Worm (Caenorhabditis elegans): ENCODE measurements around the gene ari-2.

ari-2 gene

ce11 chrIV:5554168-5554567 is 3.2 kb downstream of the ari-2 start:
- peak in 1 of 2 experiments; percentile 95 for TF ChIP-seq unc-62 (GFP tag; optimal IDR thresholded peaks at IDR 0.05 in 1 of 2)
- TF ChIP-seq unc-62 (tag; optimal IDR thresholded peaks at IDR 0.05) = no peak
- no peak for TF ChIP-seq dmd-9 (GFP tag; IDR thresholded peaks at IDR 0.05)
- no peak for TF ChIP-seq nhr-77 (tag; optimal IDR thresholded peaks at IDR 0.05)

DNA sequence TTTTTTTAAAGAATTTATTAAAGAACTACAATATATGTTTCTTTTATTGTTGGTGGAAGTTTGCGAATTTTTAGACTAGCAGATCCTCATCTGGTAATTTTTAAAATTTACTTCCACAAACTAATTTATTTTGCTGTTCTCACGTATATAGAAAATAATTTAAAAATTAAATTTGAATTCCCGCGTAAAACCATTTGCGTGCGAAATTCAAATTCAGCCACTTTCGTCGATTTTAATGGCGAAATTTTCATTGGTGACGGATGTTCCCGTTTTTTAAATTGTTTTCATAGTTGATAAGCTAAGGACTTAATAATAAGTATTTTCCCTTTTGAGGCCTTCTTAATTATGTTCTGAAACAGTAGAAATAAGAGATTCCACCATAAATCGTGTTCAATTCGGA is 10.1 kb downstream of the ari-2 start:
- TF ChIP-seq unc-62 (GFP tag; optimal IDR thresholded peaks at IDR 0.05 in 1 of 2) = no peak
- no peak for TF ChIP-seq unc-62 (tag; optimal IDR thresholded peaks at IDR 0.05)
- TF ChIP-seq dpl-1 (GFP tag; optimal IDR thresholded peaks at IDR 0.05) = peak; percentile 28

DNA sequence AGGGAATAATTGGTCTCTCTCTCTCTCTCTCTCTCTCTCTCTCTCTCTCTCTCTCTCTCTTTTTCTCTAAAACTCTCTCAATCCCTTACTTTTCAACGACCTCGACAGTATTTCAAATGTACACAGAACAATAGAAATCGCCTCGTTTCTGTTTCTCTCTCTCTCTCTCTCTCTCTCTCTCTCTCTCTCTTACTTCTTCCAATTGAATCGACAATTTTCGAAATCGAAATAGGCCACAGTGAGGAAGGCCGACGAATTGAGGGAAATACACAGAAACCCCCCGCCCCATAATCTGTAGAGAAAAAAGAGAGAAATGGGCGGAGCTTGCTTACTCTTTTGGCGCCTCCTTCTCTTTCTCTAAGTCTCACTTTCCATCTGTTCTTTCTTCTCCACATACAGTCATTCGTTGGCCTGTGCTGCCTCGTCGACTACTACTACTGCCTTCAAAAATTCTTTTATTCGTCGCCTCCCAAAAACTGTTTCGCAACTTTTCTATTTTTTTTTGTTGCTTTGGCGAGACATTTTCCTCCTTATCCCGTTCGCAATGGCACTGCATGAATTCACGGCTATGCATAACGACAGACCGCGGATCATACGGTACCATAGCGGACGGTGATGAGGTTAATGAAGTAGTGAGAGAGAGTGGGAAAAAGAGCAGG is 10.7 kb downstream of the ari-2 start:
- TF ChIP-seq lsy-2 (tag; optimal IDR thresholded peaks at IDR 0.05) (peak in 1 of 2 experiments; percentile 19), nhr-25 (tag; optimal IDR thresholded peaks at IDR 0.05; ENCODE audit: borderline replicate concordance, insufficient read depth) (peak; percentile 68), sdz-12 (GFP tag; optimal IDR thresholded peaks at IDR 0.05) (no peak), zag-1 (tag; optimal IDR thresholded peaks at IDR 0.05) (no peak), ama-1 (optimal IDR thresholded peaks at IDR 0.05) (peak; percentile 68), mep-1 (tag; optimal IDR thresholded peaks at IDR 0.05) (peak; percentile 51)

- TF ChIP-seq lin-38 (GFP tag; IDR thresholded peaks at IDR 0.05) (no peak), ztf-7 (tag; optimal IDR thresholded peaks at IDR 0.05) (no peak), R02D3.7 (tag; optimal IDR thresholded peaks at IDR 0.05) (no peak), ZK337.2 (GFP tag; IDR thresholded peaks at IDR 0.05) (no peak), unc-130 (GFP tag; optimal IDR thresholded peaks at IDR 0.05) (no peak), Y5F2A.4 (GFP tag; optimal IDR thresholded peaks at IDR 0.05) (no peak), zip-11 (GFP tag; IDR thresholded peaks at IDR 0.05) (no peak), snpc-4 (tag; optimal IDR thresholded peaks at IDR 0.05) (no peak), F26F4.8 (GFP tag; conservative IDR thresholded peaks at IDR 0.05) (no peak), nhr-77 (tag; optimal IDR thresholded peaks at IDR 0.05) (no peak), aly-2 (tag; optimal IDR thresholded peaks at IDR 0.05) (no peak), lin-1 (GFP tag; IDR thresholded peaks at IDR 0.05) (no peak), nhr-102 (tag; optimal IDR thresholded peaks at IDR 0.05) (no peak), ces-1 (GFP tag; optimal IDR thresholded peaks at IDR 0.05) (no peak), unc-62 (GFP tag; optimal IDR thresholded peaks at IDR 0.05 in 1 of 2) (peak in 1 of 2 experiments; percentile 4), unc-62 (tag; optimal IDR thresholded peaks at IDR 0.05) (no peak), nhr-25 (tag; optimal IDR thresholded peaks at IDR 0.05; ENCODE audit: borderline replicate concordance, insufficient read depth) (peak; percentile 75), egl-27 (tag; optimal IDR thresholded peaks at IDR 0.05) (no peak)
Observed at ce11 chrIV:5563280-5563679, 12.3 kb downstream of the ari-2 start.

- peak in 1 of 2 experiments; percentile 16 for TF ChIP-seq unc-62 (GFP tag; optimal IDR thresholded peaks at IDR 0.05 in 1 of 2)
- no peak for TF ChIP-seq unc-62 (tag; optimal IDR thresholded peaks at IDR 0.05)
- TF ChIP-seq tag-97 (GFP tag; IDR thresholded peaks at IDR 0.05) = no peak
Observed at ce11 chrIV:5564293-5564692, 13.4 kb downstream of the ari-2 start.

DNA sequence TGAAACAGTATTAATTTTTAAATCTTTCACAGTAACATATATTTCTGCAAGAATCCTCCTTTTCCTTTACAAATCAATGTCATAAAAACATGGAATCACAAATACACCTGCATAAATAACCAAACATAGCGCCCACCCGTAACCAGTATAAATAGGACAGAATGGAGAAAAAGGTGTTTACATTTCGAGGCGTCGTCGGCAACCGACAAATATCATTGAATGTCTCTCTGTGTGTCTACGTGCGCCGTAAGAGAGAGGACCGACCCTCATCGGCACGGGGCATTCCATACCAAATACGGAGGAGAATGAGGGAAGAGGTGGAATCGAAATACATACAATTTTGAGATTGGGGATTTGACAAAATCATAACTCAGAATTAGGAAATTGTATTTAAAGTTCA is 14.2 kb downstream of the ari-2 start:
- TF ChIP-seq nhr-6 (tag; optimal IDR thresholded peaks at IDR 0.05) (peak; percentile 11), arid-1 (GFP tag; conservative IDR thresholded peaks at IDR 0.05) (no peak)

DNA sequence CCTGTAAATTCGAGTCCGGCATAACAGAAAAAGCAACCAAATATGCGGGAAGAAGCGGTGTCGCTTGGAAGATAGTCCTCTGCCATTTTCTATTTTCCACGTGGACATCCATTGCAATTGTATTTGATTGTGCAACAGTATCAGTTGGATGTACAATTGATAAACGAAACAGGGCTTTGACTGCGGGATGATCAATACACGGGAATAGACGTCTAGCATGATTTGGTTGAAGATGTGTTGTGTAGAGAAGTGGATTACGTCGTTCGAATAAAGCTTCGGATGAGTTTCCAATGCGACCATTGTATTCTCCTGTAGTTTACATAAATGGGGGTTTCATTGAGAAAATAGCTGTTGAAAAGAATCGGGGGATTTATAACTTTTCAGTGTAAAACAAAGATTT is 21.8 kb downstream of the ari-2 start:
- no peak for TF ChIP-seq lin-15B (tag; optimal IDR thresholded peaks at IDR 0.05)
- peak in 1 of 2 experiments; percentile 93 for TF ChIP-seq unc-62 (GFP tag; optimal IDR thresholded peaks at IDR 0.05 in 1 of 2)
- TF ChIP-seq unc-62 (tag; optimal IDR thresholded peaks at IDR 0.05) = no peak

Measured in whole organism, L4 larva.